Worm (Caenorhabditis elegans) whole organism, late embryonic: ENCODE results near the gene R186.3.

ENCODE experiments used
- C38D4.7 ChIP-seq: fragments of 200-800 bp; sonication (Bioruptor generic); optimal IDR thresholded peaks from 2 replicates; lab custom pipeline; 2018; ENCODE audit warnings: mild to moderate bottlenecking, missing genetic modification characterization, moderate library complexity, missing compliant biosample characterization
- T23F11.4 ChIP-seq: fragments of 200-800 bp; sonication (Bioruptor generic); optimal IDR thresholded peaks from 2 replicates; lab custom pipeline; 2018; ENCODE audit warnings: mild to moderate bottlenecking, missing genetic modification characterization, missing compliant biosample characterization
- Y22D7AL.16 ChIP-seq: sonication (generic microtip); optimal IDR thresholded peaks from 2 replicates; lab custom pipeline; 2016; ENCODE audit warnings: missing genetic modification characterization, missing compliant biosample characterization
- ahr-1 ChIP-seq: sonication (generic microtip); optimal IDR thresholded peaks from 2 replicates; lab custom pipeline; 2016; ENCODE audit warnings: missing genetic modification characterization, missing compliant biosample characterization
- ceh-18 ChIP-seq: sonication (generic microtip); optimal IDR thresholded peaks from 2 replicates; lab custom pipeline; 2016; ENCODE audit warnings: missing genetic modification characterization, missing compliant biosample characterization
- ceh-24 ChIP-seq: sonication (generic microtip); optimal IDR thresholded peaks from 2 replicates; lab custom pipeline; 2016; ENCODE audit warnings: mild to moderate bottlenecking, missing genetic modification characterization, missing compliant biosample characterization
- ceh-30 ChIP-seq: fragments of 150-350 bp; optimal IDR thresholded peaks from 2 replicates; lab custom pipeline; 2014; ENCODE audit warnings: missing biosample characterization, missing genetic modification characterization
- ceh-31 ChIP-seq: sonication (generic microtip); optimal IDR thresholded peaks from 2 replicates; lab custom pipeline; 2016; ENCODE audit warnings: missing genetic modification characterization, missing compliant biosample characterization
- ceh-34 ChIP-seq: sonication (generic microtip); optimal IDR thresholded peaks from 2 replicates; lab custom pipeline; 2016; ENCODE audit warnings: mild to moderate bottlenecking, missing genetic modification characterization, missing compliant biosample characterization
- ceh-48 ChIP-seq: sonication (generic microtip); optimal IDR thresholded peaks from 2 replicates; lab custom pipeline; 2016; ENCODE audit warnings: missing genetic modification characterization, inconsistent platforms, missing compliant biosample characterization
- ceh-6 ChIP-seq: fragments of 200-800 bp; sonication (Bioruptor generic); optimal IDR thresholded peaks from 2 replicates; lab custom pipeline; 2018; ENCODE audit warnings: mild to moderate bottlenecking, missing genetic modification characterization, missing compliant biosample characterization
- ceh-9 ChIP-seq: sonication (generic microtip); optimal IDR thresholded peaks from 2 replicates; lab custom pipeline; 2016; ENCODE audit warnings: mild to moderate bottlenecking, missing genetic modification characterization, inconsistent platforms, missing compliant biosample characterization
- che-1 ChIP-seq: sonication (generic microtip); optimal IDR thresholded peaks from 2 replicates; lab custom pipeline; 2016; ENCODE audit warnings: mild to moderate bottlenecking, missing genetic modification characterization, missing compliant biosample characterization
- elt-2 ChIP-seq: sonication (generic microtip); optimal IDR thresholded peaks from 2 replicates; lab custom pipeline; 2016; ENCODE audit warnings: missing genetic modification reagents, missing genetic modification characterization, missing compliant biosample characterization
- elt-4 ChIP-seq: sonication (generic microtip); optimal IDR thresholded peaks from 2 replicates; lab custom pipeline; 2016; ENCODE audit warnings: missing genetic modification characterization, missing compliant biosample characterization
- ets-4 ChIP-seq: sonication (generic microtip); optimal IDR thresholded peaks from 2 replicates; lab custom pipeline; 2016; ENCODE audit warnings: missing genetic modification characterization, missing compliant biosample characterization
- fax-1 ChIP-seq: sonication (generic microtip); optimal IDR thresholded peaks from 2 replicates; lab custom pipeline; 2016; ENCODE audit warnings: missing genotype, missing genetic modification characterization, missing compliant biosample characterization
- fkh-6 ChIP-seq: sonication (generic microtip); optimal IDR thresholded peaks from 2 replicates; lab custom pipeline; 2016; ENCODE audit warnings: missing genetic modification characterization, missing compliant biosample characterization
- hlh-13 ChIP-seq: fragments of 200-800 bp; sonication (Bioruptor generic); optimal IDR thresholded peaks from 2 replicates; lab custom pipeline; 2018; ENCODE audit warnings: mild to moderate bottlenecking, missing genetic modification characterization, missing compliant biosample characterization
- hlh-15 ChIP-seq: sonication (generic microtip); optimal IDR thresholded peaks from 2 replicates; lab custom pipeline; 2016; ENCODE audit warnings: missing genetic modification characterization, missing compliant biosample characterization
- hlh-30 ChIP-seq: sonication (generic microtip); optimal IDR thresholded peaks from 2 replicates; lab custom pipeline; 2017; ENCODE audit warnings: antibody characterized with exemption, missing genetic modification characterization, missing compliant biosample characterization; ENCODE audit not compliant: insufficient read depth
- hlh-8 ChIP-seq: sonication (generic microtip); optimal IDR thresholded peaks from 2 replicates; lab custom pipeline; 2016; ENCODE audit warnings: missing genotype, missing genetic modification characterization, missing compliant biosample characterization
- lin-11 ChIP-seq: fragments of 200-800 bp; sonication (Bioruptor generic); optimal IDR thresholded peaks from 2 replicates; lab custom pipeline; 2018; ENCODE audit warnings: mild to moderate bottlenecking, missing genetic modification characterization, missing compliant biosample characterization
- madf-2 ChIP-seq: sonication (generic microtip); optimal IDR thresholded peaks from 2 replicates; lab custom pipeline; 2017; ENCODE audit warnings: missing genetic modification characterization, missing compliant biosample characterization
- nfya-1 ChIP-seq: sonication (generic microtip); optimal IDR thresholded peaks from 2 replicates; lab custom pipeline; 2017; ENCODE audit warnings: missing genetic modification characterization, mild to moderate bottlenecking, missing compliant biosample characterization, antibody characterized with exemption, moderate library complexity
- nhr-232 ChIP-seq: sonication (generic microtip); optimal IDR thresholded peaks from 2 replicates; lab custom pipeline; 2016; ENCODE audit warnings: missing genetic modification characterization, missing compliant biosample characterization
- pha-2 ChIP-seq: sonication (generic microtip); optimal IDR thresholded peaks from 2 replicates; lab custom pipeline; 2017; ENCODE audit warnings: mild to moderate bottlenecking, missing genetic modification characterization, missing compliant biosample characterization
- pha-4 ChIP-seq: fragments of 150-350 bp; optimal IDR thresholded peaks from 2 replicates; lab custom pipeline; 2018; ENCODE audit warnings: missing biosample characterization, missing genetic modification reagents, missing genetic modification characterization
- pros-1 ChIP-seq: fragments of 150-350 bp; optimal IDR thresholded peaks from 2 replicates; lab custom pipeline; 2014; ENCODE audit warnings: missing biosample characterization, missing genetic modification reagents, missing genetic modification characterization
- ref-2 ChIP-seq: sonication (generic microtip); optimal IDR thresholded peaks from 2 replicates; lab custom pipeline; 2016; ENCODE audit warnings: missing genetic modification characterization, missing compliant biosample characterization
- rnt-1 ChIP-seq: sonication (generic microtip); optimal IDR thresholded peaks from 2 replicates; lab custom pipeline; 2016; ENCODE audit warnings: missing genetic modification characterization, missing compliant biosample characterization
- sdc-2 ChIP-seq: sonication (generic microtip); optimal IDR thresholded peaks from 2 replicates; lab custom pipeline; 2016; ENCODE audit warnings: missing genotype, missing genetic modification characterization, missing compliant biosample characterization
- sox-2 ChIP-seq: fragments of 200-800 bp; sonication (Bioruptor generic); IDR thresholded peaks from 2 replicates; pipeline ENCODE4 v1.3.6; 2022; ENCODE audit warnings: missing genetic modification reagents, missing genetic modification characterization, missing compliant biosample characterization
- sox-4 ChIP-seq: sonication (generic microtip); optimal IDR thresholded peaks from 2 replicates; lab custom pipeline; 2017; ENCODE audit warnings: mild to moderate bottlenecking, missing genetic modification characterization, inconsistent platforms, missing compliant biosample characterization
- tbx-2 ChIP-seq: sonication (generic microtip); optimal IDR thresholded peaks from 2 replicates; lab custom pipeline; 2016; ENCODE audit warnings: missing genetic modification characterization, missing compliant biosample characterization
- unc-3 ChIP-seq, 2 experiments: fragments of 200-800 bp in 1 of 2; sonication (Bioruptor generic) in 1 of 2; sonication (generic microtip) in 1 of 2; conservative IDR thresholded peaks in 1 of 2; optimal IDR thresholded peaks in 1 of 2; 2 replicates each; pipeline versions ENCODE4 v1.3.6 to Lab custom; 2016 to 2022; ENCODE audit warnings: missing compliant biosample characterization in 2 of 2, missing genetic modification characterization in 2 of 2, missing genetic modification reagents in 1 of 2
- unc-42 ChIP-seq: sonication (generic microtip); optimal IDR thresholded peaks from 2 replicates; lab custom pipeline; 2016; ENCODE audit warnings: missing genotype, missing genetic modification characterization, missing compliant biosample characterization
- unc-86 ChIP-seq: sonication (generic microtip); optimal IDR thresholded peaks from 2 replicates; lab custom pipeline; 2016; ENCODE audit warnings: missing genetic modification characterization, missing compliant biosample characterization

The R186.3 gene

DNA sequence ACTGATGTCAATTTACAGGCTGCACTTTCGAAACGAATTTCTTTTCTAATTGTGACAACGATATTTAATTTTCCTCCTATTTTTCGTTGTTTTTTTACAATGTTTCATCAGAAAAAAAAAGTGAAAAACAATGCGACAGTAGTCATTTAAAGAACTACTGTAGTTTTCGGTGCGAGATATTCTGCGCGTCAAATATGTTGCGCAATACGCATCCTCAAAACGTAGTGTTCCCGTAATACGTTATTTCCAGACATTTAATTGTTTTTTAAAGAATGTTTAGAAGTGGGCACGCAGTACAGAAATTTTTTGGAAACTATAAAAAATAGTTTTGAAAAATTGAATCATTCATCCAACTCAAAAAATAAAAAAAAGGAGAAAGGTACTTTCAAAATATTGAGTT, 7.0 kb upstream of the R186.3 start:
- TF ChIP-seq ahr-1 (tag; lab: Kevin White, UChicago) (no peak), rnt-1 (tag; lab: Kevin White, UChicago) (no peak), unc-3 (GFP tag; conservative IDR thresholded peaks at IDR 0.05; lab: Robert Waterston, UW) (no peak), unc-3 (tag; optimal IDR thresholded peaks at IDR 0.05; lab: Kevin White, UChicago) (no peak), T23F11.4 (GFP tag; lab: Kevin White, UChicago) (no peak), sox-4 (no peak), ceh-30 (tag; lab: Kevin White, UChicago) (no peak), pha-2 (tag; lab: Kevin White, UChicago) (no peak), ref-2 (tag; lab: Kevin White, UChicago) (no peak), sdc-2 (no peak), ets-4 (tag; lab: Kevin White, UChicago) (no peak), hlh-15 (tag; lab: Kevin White, UChicago) (no peak), fkh-6 (tag; lab: Kevin White, UChicago) (no peak), pros-1 (no peak), lin-11 (no peak), tbx-2 (no peak)

DNA sequence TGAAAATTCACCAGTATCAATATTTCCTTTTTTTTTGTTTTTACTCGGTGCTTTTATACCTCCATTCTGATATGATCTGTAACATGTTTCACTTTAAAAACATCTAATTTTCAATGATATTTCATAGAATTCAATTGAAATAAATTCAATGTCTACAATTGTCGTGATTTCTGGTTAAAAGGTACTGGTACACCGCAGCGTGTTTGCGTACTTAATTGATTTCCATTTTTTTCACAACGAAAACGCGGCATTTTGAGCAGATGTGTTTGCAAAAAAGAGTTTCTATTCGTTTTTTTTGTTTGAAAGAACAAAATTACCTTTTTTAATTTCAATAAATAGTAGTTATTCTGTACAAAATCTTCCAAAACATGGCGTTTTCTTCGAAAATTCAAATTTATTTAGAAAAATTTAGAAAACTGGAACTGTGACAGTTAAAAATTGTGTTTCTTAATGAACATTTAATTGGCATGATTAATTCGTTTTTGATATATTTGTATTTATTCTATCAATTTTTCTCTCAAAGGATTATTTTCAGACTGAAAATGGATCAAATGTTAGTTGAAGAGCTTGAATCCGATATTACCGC, 3.7 kb upstream of the R186.3 start, which contains the start of gene pnn-1:
pnn-1 (plus strand) TSS at position 536 of the 586 bp plus-strand sequence.
- TF ChIP-seq unc-86 (tag; lab: Kevin White, UChicago) (no peak), ceh-48 (tag; lab: Kevin White, UChicago) (peak; percentile 68), unc-42 (tag; lab: Kevin White, UChicago) (peak; percentile 29)
- TF ChIP-seq, all 69 proteins: peak for 2

- no peak for TF ChIP-seq madf-2 (tag; lab: Kevin White, UChicago)
- no peak for TF ChIP-seq elt-4 (tag; lab: Kevin White, UChicago)
- TF ChIP-seq che-1 (tag; lab: Kevin White, UChicago): no peak
- no peak for TF ChIP-seq fax-1
- TF ChIP-seq hlh-30 (tag; lab: Kevin White, UChicago): no peak
- no peak for TF ChIP-seq C38D4.7
- no peak for TF ChIP-seq unc-86 (tag; lab: Kevin White, UChicago)
These were observed 1.5 kb upstream of the R186.3 start, which contains the start of gene lin-46 for ce11 chrV:12968555-12968954. Gene lin-46, plus strand, starts transcription at chrV:12968855.

DNA sequence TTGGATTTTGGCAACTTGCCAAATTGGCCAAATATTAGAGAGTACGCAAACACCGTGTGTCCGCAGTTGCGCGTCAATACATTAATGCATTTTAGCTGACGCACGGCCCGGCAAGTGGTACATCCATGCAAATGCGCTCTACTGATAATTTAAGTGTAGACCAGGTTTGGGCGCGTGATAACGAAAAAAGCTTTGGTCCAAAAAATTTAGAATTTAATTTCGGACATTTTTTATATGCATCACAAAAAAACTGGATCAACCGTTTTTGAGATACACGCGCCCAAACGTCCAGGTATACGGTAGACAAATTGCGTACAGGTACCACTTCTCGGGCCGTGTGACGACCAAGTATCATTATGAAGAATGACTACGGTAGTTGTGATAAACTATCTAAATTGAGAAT, 916 bp upstream of the R186.3 start, which contains the start of gene R186.8:
R186.8 (minus strand) TSS at position 58 of the 403 bp plus-strand sequence.
- TF ChIP-seq unc-42 (tag; lab: Kevin White, UChicago): peak; percentile 92
- TF ChIP-seq tbx-2: peak; percentile 13
- TF ChIP-seq ceh-31 (tag; lab: Kevin White, UChicago): peak; percentile 19
- peak; percentile 0 for TF ChIP-seq ceh-34 (tag; lab: Kevin White, UChicago)
- peak; percentile 24 for TF ChIP-seq ceh-18
- TF ChIP-seq nfya-1: peak; percentile 10
- peak; percentile 45 for TF ChIP-seq ref-2 (tag; lab: Kevin White, UChicago)
- peak; percentile 41 for TF ChIP-seq elt-2 (tag; lab: Kevin White, UChicago)

DNA sequence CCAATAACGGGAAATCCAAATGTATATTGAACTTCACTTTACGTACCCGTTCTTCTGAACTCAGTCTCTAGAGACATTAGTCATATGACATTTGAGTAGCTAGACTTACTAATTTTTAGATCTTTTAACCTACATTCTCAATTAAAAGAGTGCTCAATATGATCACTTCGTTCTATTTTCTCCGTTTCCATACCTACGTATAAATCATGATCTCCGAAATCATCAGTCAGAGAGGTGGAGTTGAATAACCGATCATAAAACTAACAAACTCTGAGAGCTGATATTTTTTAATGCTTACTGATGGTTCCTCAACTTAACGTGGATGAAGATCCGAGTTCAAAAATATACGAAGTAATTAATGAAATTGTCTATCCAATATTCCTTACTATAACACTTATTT, 2.9 kb downstream of the R186.3 start, which contains the start of gene srd-35:
srd-35 (plus strand) TSS at position 301 of the 400 bp plus-strand sequence.
- no peak for TF ChIP-seq sox-2
- TF ChIP-seq sdc-2: no peak
- TF ChIP-seq pha-4: no peak
- TF ChIP-seq ceh-6 (GFP tag; lab: Kevin White, UChicago): no peak
- no peak for TF ChIP-seq nhr-232
- no peak for TF ChIP-seq hlh-8 (tag; lab: Kevin White, UChicago)
- no peak for TF ChIP-seq madf-2 (tag; lab: Kevin White, UChicago)
- no peak for TF ChIP-seq Y22D7AL.16
- TF ChIP-seq ceh-31 (tag; lab: Kevin White, UChicago): no peak
- TF ChIP-seq ceh-24 (tag; lab: Kevin White, UChicago): no peak
- TF ChIP-seq ceh-9 (tag; lab: Kevin White, UChicago): no peak
- TF ChIP-seq hlh-13 (GFP tag; lab: Kevin White, UChicago): no peak
